Fruit fly (Drosophila melanogaster) whole organism, embryonic: ENCODE measurements around the gene CG3679.
A peak's percentile ranks its signal among the peaks of the same experiment; 100 is the strongest.

Source experiments
- CG18764 ChIP-seq: fragments of 200-800 bp; sonication (Bioruptor generic); optimal IDR thresholded peaks from 3 replicates; lab custom pipeline; 2016; ENCODE audit warnings: missing biosample characterization, missing genetic modification characterization
- CG4328 ChIP-seq: fragments of 200-800 bp; sonication (Bioruptor generic); optimal IDR thresholded peaks from 3 replicates; lab custom pipeline; 2017; ENCODE audit warnings: missing biosample characterization, missing genetic modification reagents, missing genetic modification characterization
- CG8290 ChIP-seq, 3 experiments: fragments of 200-800 bp; sonication (Bioruptor generic); optimal IDR thresholded peaks; 2 replicates each; lab custom pipeline; 2016 to 2019; ENCODE audit warnings: missing biosample characterization in 3 of 3, missing genetic modification characterization in 3 of 3, mild to moderate bottlenecking in 2 of 3, moderate library complexity in 1 of 3
- HmgD ChIP-seq: fragments of 200-800 bp; sonication (Bioruptor generic); optimal IDR thresholded peaks from 3 replicates; lab custom pipeline; 2016; ENCODE audit warnings: missing biosample characterization, missing genetic modification characterization
- bsh ChIP-seq, 2 experiments: fragments of 200-800 bp; sonication (Bioruptor generic); optimal IDR thresholded peaks; 2 replicates each; lab custom pipeline; 2017 to 2018; ENCODE audit warnings: mild to moderate bottlenecking in 2 of 2, missing biosample characterization in 2 of 2, missing genetic modification characterization in 2 of 2, moderate library complexity in 1 of 2
- ewg ChIP-seq: fragments of 200-800 bp; sonication (Bioruptor generic); optimal IDR thresholded peaks from 3 replicates; lab custom pipeline; 2017; ENCODE audit warnings: mild to moderate bottlenecking, missing biosample characterization, missing genetic modification reagents, missing genetic modification characterization
- lab ChIP-seq: fragments of 200-800 bp; sonication (Bioruptor generic); optimal IDR thresholded peaks from 3 replicates; lab custom pipeline; 2017; ENCODE audit warnings: missing biosample characterization, missing genetic modification characterization, mild to moderate bottlenecking, moderate library complexity, missing genetic modification reagents
- pita ChIP-seq: fragments of 200-800 bp; sonication (Bioruptor generic); optimal IDR thresholded peaks from 2 replicates; lab custom pipeline; 2017; ENCODE audit warnings: missing biosample characterization, mild to moderate bottlenecking, missing genetic modification characterization

- TF ChIP-seq CG18764 (GFP tag; lab: Kevin White, UChicago) (peak; percentile 87), lab (GFP tag; lab: Kevin White, UChicago) (peak; percentile 97), pita (GFP tag; lab: Kevin White, UChicago) (no peak), CG4328 (GFP tag; lab: Kevin White, UChicago) (peak; percentile 96), ewg (GFP tag; lab: Kevin White, UChicago) (peak; percentile 91), bsh (GFP tag; optimal IDR thresholded peaks at IDR 0.05; lab: Kevin White, UChicago) (peak; percentile 92 to 97), CG8290 (GFP tag; optimal IDR thresholded peaks at IDR 0.05; lab: Kevin White, UChicago) (peak; percentile 79), CG8290 (tag; optimal IDR thresholded peaks at IDR 0.05; lab: Kevin White, UChicago) (peak; percentile 88 to 89), HmgD (GFP tag; lab: Kevin White, UChicago) (peak; percentile 88)
These were observed 29.1 kb downstream of the CG3679 start for dm6 chrX:16332615-16333288.
